Worm (Caenorhabditis elegans) whole organism, early embryonic: Measurements from ENCODE around the gene fbxc-48.

Experiments
- B0310.2 ChIP-seq: sonication (generic microtip); optimal IDR thresholded peaks from 2 replicates; lab custom pipeline; 2016; ENCODE audit warnings: mild to moderate bottlenecking, missing genetic modification characterization, missing compliant biosample characterization
- F13C5.2 ChIP-seq: sonication (generic microtip); optimal IDR thresholded peaks from 2 replicates; lab custom pipeline; 2017; ENCODE audit warnings: mild to moderate bottlenecking, missing genetic modification characterization, inconsistent platforms, missing compliant biosample characterization
- aly-1 ChIP-seq: sonication (generic microtip); optimal IDR thresholded peaks from 2 replicates; lab custom pipeline; 2016; ENCODE audit warnings: missing genetic modification characterization, missing compliant biosample characterization
- ama-1 ChIP-seq: fragments of 150-350 bp; optimal IDR thresholded peaks from 2 replicates; lab custom pipeline; 2014
- ceh-13 ChIP-seq: fragments of 200-800 bp; sonication (Bioruptor generic); optimal IDR thresholded peaks from 2 replicates; lab custom pipeline; 2018; ENCODE audit warnings: mild to moderate bottlenecking, missing genetic modification characterization, missing compliant biosample characterization
- ets-7 ChIP-seq: sonication (generic microtip); optimal IDR thresholded peaks from 2 replicates; lab custom pipeline; 2016; ENCODE audit warnings: missing genotype, missing genetic modification characterization, missing compliant biosample characterization
- flt-1 ChIP-seq: fragments of 200-800 bp; sonication (Bioruptor generic); IDR thresholded peaks from 2 replicates; pipeline ENCODE4 v1.3.6; 2022; ENCODE audit warnings: missing genetic modification characterization, missing compliant biosample characterization
- pes-1 ChIP-seq: fragments of 200-800 bp; sonication (Bioruptor generic); IDR thresholded peaks from 2 replicates; pipeline ENCODE4 v1.3.6; 2022; ENCODE audit warnings: missing genetic modification reagents, missing genetic modification characterization, missing compliant biosample characterization

ce11 chrII:764385-764784, 23.7 kb upstream of the fbxc-48 start:
- TF ChIP-seq F13C5.2 (tag; lab: Kevin White, UChicago) (no peak), flt-1 (no peak), ama-1 (lab: Kevin White, UChicago) (no peak), ceh-13 (GFP tag; lab: Kevin White, UChicago) (no peak), aly-1 (tag; lab: Kevin White, UChicago) (no peak), B0310.2 (tag; lab: Kevin White, UChicago) (no peak), pes-1 (GFP tag; lab: Robert Waterston, UW) (0 out of 2 replicates have a peak, but pooled peaks have one; percentile 15), ets-7 (tag; lab: Kevin White, UChicago) (no peak)
